Fruit fly (Drosophila melanogaster) S2 (cell line): ENCODE results near the gene CG43845.
A peak's percentile ranks its signal among the peaks of the same experiment; 100 is the strongest.

ENCODE experiments used
- CG8478 ChIP-seq: fragments of >200 bp; optimal IDR thresholded peaks from 2 replicates; lab custom pipeline; 2018
- CTCF ChIP-seq, 2 experiments: fragments of >200 bp; optimal IDR thresholded peaks; 2 replicates each; lab custom pipeline; 2018

CG43845 gene

dm6 chr3R:5482790-5483189 lies 40.1 kb downstream of the CG43845 start:
- TF ChIP-seq CTCF (optimal IDR thresholded peaks at IDR 0.05; lab: Kevin White, UChicago) (no peak), CG8478 (lab: Kevin White, UChicago) (no peak)

- TF ChIP-seq CTCF (optimal IDR thresholded peaks at IDR 0.05; lab: Kevin White, UChicago), result peak in 1 of 2 experiments; percentile 13
- no peak for TF ChIP-seq CG8478 (lab: Kevin White, UChicago)
Observed at dm6 chr3R:5474551-5474950, 48.4 kb downstream of the CG43845 start, which contains the start of the genes CG45100, HDAC3 and Hcs. Gene CG45100, minus strand, starts transcription at chr3R:5474600. Gene HDAC3, minus strand, starts transcription at chr3R:5474600. Gene Hcs, plus strand, starts transcription at chr3R:5474899.
